Worm (Caenorhabditis elegans) whole organism, early embryonic: ENCODE results near the gene T15H9.4.

Experiments used
- F13C5.2 ChIP-seq: sonication (generic microtip); optimal IDR thresholded peaks from 2 replicates; lab custom pipeline; 2017; ENCODE audit warnings: mild to moderate bottlenecking, missing genetic modification characterization, inconsistent platforms, missing compliant biosample characterization
- ama-1 ChIP-seq: fragments of 150-350 bp; optimal IDR thresholded peaks from 2 replicates; lab custom pipeline; 2014
- ets-7 ChIP-seq: sonication (generic microtip); optimal IDR thresholded peaks from 2 replicates; lab custom pipeline; 2016; ENCODE audit warnings: missing genotype, missing genetic modification characterization, missing compliant biosample characterization
- hnd-1 ChIP-seq: sonication (generic microtip); optimal IDR thresholded peaks from 2 replicates; lab custom pipeline; 2016; ENCODE audit warnings: missing genetic modification characterization, missing compliant biosample characterization
- pes-1 ChIP-seq: fragments of 200-800 bp; sonication (Bioruptor generic); IDR thresholded peaks from 2 replicates; pipeline ENCODE4 v1.3.6; 2022; ENCODE audit warnings: missing genetic modification reagents, missing genetic modification characterization, missing compliant biosample characterization
- tbx-11 ChIP-seq: fragments of 200-800 bp; sonication (Bioruptor generic); IDR thresholded peaks from 2 replicates; pipeline ENCODE4 v1.3.6; 2022; ENCODE audit warnings: missing genetic modification characterization, missing compliant biosample characterization
- tra-4 ChIP-seq: sonication (generic microtip); optimal IDR thresholded peaks from 2 replicates; lab custom pipeline; 2017; ENCODE audit warnings: missing genetic modification characterization, missing compliant biosample characterization

DNA sequence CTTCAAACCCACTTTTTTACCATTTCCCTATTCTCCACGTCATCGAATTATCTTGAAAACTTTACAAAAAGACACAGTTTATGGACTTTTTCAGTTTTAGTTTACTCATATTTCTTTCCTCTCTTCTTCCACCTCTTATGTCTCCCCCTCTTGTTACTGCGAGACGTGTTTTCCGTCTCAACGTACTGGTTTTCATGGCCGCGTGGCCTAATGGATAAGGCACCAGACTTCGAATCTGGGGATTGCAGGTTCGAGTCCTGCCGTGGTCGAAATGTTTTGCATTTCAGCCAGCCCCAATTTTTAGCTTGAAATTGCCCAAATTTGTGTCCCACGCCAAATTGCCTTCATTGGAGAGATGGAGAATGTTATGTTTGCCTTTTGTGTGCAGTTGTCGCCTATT is 45.6 kb upstream of the T15H9.4 start:
- TF ChIP-seq ama-1 (lab: Kevin White, UChicago) (no peak), tbx-11 (GFP tag; lab: Robert Waterston, UW) (peak; percentile 95), hnd-1 (tag; lab: Kevin White, UChicago) (peak; percentile 79), tra-4 (tag; lab: Kevin White, UChicago) (peak; percentile 55), F13C5.2 (tag; lab: Kevin White, UChicago) (peak; percentile 95), ets-7 (tag; lab: Kevin White, UChicago) (peak; percentile 84), pes-1 (GFP tag; lab: Robert Waterston, UW) (peak; percentile 95)
